Worm (Caenorhabditis elegans): Measurements from ENCODE around the gene ZK262.9.

DNA sequence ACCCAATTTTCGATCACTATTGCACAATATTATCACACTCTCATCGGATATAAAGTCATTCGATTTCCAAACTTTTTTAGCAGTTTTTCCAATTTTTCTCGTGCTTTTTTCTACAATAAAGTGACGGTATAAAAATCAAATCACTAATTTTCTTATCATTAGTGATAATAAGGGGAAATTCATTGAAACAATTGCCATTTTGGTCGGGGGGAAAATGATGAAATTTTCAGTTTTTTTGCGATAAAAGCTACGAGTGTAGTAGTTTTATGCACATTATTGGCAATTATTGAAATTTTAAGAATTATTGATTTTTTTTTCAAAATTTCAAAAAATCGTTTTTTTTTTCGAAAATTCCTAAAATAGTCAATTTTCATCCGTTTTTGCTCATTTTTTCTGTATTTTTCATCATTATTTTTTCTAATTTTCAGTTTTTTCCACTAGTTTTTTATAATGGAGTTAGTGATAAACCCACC, 22.8 kb downstream of the ZK262.9 start, which contains the start of gene ZK228.4:
- TF ChIP-seq blmp-1 (tag; optimal IDR thresholded peaks at IDR 0.05) (no peak), isw-1 (GFP tag; IDR thresholded peaks at IDR 0.05) (no peak)

Data from whole organism, L1 larva.